Worm (Caenorhabditis elegans) whole organism, L2 larva: Measurements from ENCODE around the gene vps-36.

Experiments used
- C34F6.9 ChIP-seq: fragments of 150-350 bp; optimal IDR thresholded peaks from 2 replicates; lab custom pipeline; 2014; ENCODE audit warnings: missing biosample characterization, missing genetic modification characterization
- F13H6.1 ChIP-seq: sonication (generic microtip); optimal IDR thresholded peaks from 2 replicates; lab custom pipeline; 2016; ENCODE audit warnings: missing genetic modification characterization, missing compliant biosample characterization
- R02D3.7 ChIP-seq: fragments of 150-350 bp; optimal IDR thresholded peaks from 2 replicates; lab custom pipeline; 2014; ENCODE audit warnings: missing biosample characterization, missing genetic modification characterization
- Y55F3AM.14 ChIP-seq: fragments of 200-800 bp; sonication (Bioruptor generic); optimal IDR thresholded peaks from 2 replicates; lab custom pipeline; 2018; ENCODE audit warnings: mild to moderate bottlenecking, missing genetic modification characterization, missing compliant biosample characterization
- ZK546.5 ChIP-seq: sonication (generic microtip); optimal IDR thresholded peaks from 2 replicates; lab custom pipeline; 2017; ENCODE audit warnings: missing biosample characterization, missing genetic modification characterization
- alr-1 ChIP-seq: fragments of 150-350 bp; optimal IDR thresholded peaks from 2 replicates; lab custom pipeline; 2014; ENCODE audit warnings: missing biosample characterization, missing genetic modification characterization
- aly-2 ChIP-seq: fragments of 150-350 bp; optimal IDR thresholded peaks from 2 replicates; lab custom pipeline; 2014; ENCODE audit warnings: missing biosample characterization, missing genetic modification characterization
- blmp-1 ChIP-seq: sonication (generic microtip); optimal IDR thresholded peaks from 2 replicates; lab custom pipeline; 2017; ENCODE audit warnings: missing genetic modification characterization, mild to moderate bottlenecking, missing compliant biosample characterization, antibody characterized with exemption, moderate library complexity; ENCODE audit not compliant: insufficient read depth
- ceh-16 ChIP-seq: fragments of 150-350 bp; optimal IDR thresholded peaks from 2 replicates; lab custom pipeline; 2014; ENCODE audit warnings: missing biosample characterization, missing genetic modification characterization
- crh-2 ChIP-seq: sonication (generic microtip); optimal IDR thresholded peaks from 2 replicates; lab custom pipeline; 2017; ENCODE audit warnings: missing biosample characterization, missing genetic modification characterization
- dmd-4 ChIP-seq: sonication (generic microtip); optimal IDR thresholded peaks from 2 replicates; lab custom pipeline; 2017; ENCODE audit warnings: missing biosample characterization, missing genetic modification characterization
- egl-27 ChIP-seq: sonication (generic microtip); optimal IDR thresholded peaks from 3 replicates; lab custom pipeline; 2017; ENCODE audit warnings: missing biosample characterization, missing genetic modification reagents, missing genetic modification characterization
- elt-3 ChIP-seq: sonication (generic microtip); optimal IDR thresholded peaks from 2 replicates; lab custom pipeline; 2017; ENCODE audit warnings: missing biosample characterization, missing genetic modification characterization
- fos-1 ChIP-seq: fragments of 150-350 bp; optimal IDR thresholded peaks from 2 replicates; lab custom pipeline; 2014; ENCODE audit warnings: missing biosample characterization, missing genetic modification characterization
- gmeb-1 ChIP-seq: fragments of 150-350 bp; optimal IDR thresholded peaks from 2 replicates; lab custom pipeline; 2014; ENCODE audit warnings: missing biosample characterization, missing genetic modification characterization
- lin-11 ChIP-seq: fragments of 150-350 bp; sonication (generic microtip); optimal IDR thresholded peaks from 2 replicates; lab custom pipeline; 2014; ENCODE audit warnings: missing biosample characterization, missing genetic modification characterization, inconsistent platforms, mixed read lengths
- lin-13 ChIP-seq: fragments of 150-350 bp; optimal IDR thresholded peaks from 2 replicates; lab custom pipeline; 2014; ENCODE audit warnings: missing biosample characterization, missing genetic modification reagents, missing genetic modification characterization
- lin-39 ChIP-seq: fragments of 150-350 bp; optimal IDR thresholded peaks from 2 replicates; lab custom pipeline; 2014; ENCODE audit warnings: missing biosample characterization, missing genetic modification reagents, missing genetic modification characterization
- lsy-2 ChIP-seq, 2 experiments: fragments of 150-350 bp in 1 of 2; sonication (generic microtip) in 1 of 2; optimal IDR thresholded peaks; 2 replicates each; lab custom pipeline; 2014 to 2017; ENCODE audit warnings: missing biosample characterization in 2 of 2, missing genetic modification characterization in 2 of 2
- mab-5 ChIP-seq: fragments of 150-350 bp; optimal IDR thresholded peaks from 2 replicates; lab custom pipeline; 2014; ENCODE audit warnings: missing biosample characterization, missing genetic modification characterization
- nhr-10 ChIP-seq: sonication (generic microtip); optimal IDR thresholded peaks from 2 replicates; lab custom pipeline; 2017; ENCODE audit warnings: missing biosample characterization, missing genetic modification characterization
- nhr-11 ChIP-seq: fragments of 150-350 bp; optimal IDR thresholded peaks from 2 replicates; lab custom pipeline; 2014; ENCODE audit warnings: missing biosample characterization, missing genetic modification characterization
- nhr-12 ChIP-seq: fragments of 150-350 bp; optimal IDR thresholded peaks from 2 replicates; lab custom pipeline; 2014; ENCODE audit warnings: missing biosample characterization, missing genetic modification characterization
- nhr-129 ChIP-seq: fragments of 150-350 bp; optimal IDR thresholded peaks from 2 replicates; lab custom pipeline; 2014; ENCODE audit warnings: missing biosample characterization, missing genetic modification characterization
- nhr-21 ChIP-seq: fragments of 150-350 bp; optimal IDR thresholded peaks from 2 replicates; lab custom pipeline; 2014; ENCODE audit warnings: missing biosample characterization, missing genetic modification characterization
- nhr-25 ChIP-seq: fragments of 150-350 bp; sonication (generic microtip); optimal IDR thresholded peaks from 3 replicates; lab custom pipeline; 2014; ENCODE audit warnings: missing biosample characterization, missing genetic modification characterization
- nhr-6 ChIP-seq: fragments of 150-350 bp; optimal IDR thresholded peaks from 2 replicates; lab custom pipeline; 2014; ENCODE audit warnings: missing biosample characterization, missing genetic modification characterization
- nhr-77 ChIP-seq: fragments of 150-350 bp; optimal IDR thresholded peaks from 2 replicates; lab custom pipeline; 2014; ENCODE audit warnings: missing biosample characterization, missing genetic modification characterization
- peb-1 ChIP-seq: fragments of 150-350 bp; optimal IDR thresholded peaks from 2 replicates; lab custom pipeline; 2014; ENCODE audit warnings: missing biosample characterization, missing genetic modification characterization
- skn-1 ChIP-seq: sonication (generic microtip); optimal IDR thresholded peaks from 2 replicates; lab custom pipeline; 2017; ENCODE audit warnings: missing biosample characterization, missing genetic modification characterization
- sma-3 ChIP-seq: sonication (generic microtip); optimal IDR thresholded peaks from 2 replicates; lab custom pipeline; 2016; ENCODE audit warnings: missing genetic modification reagents, missing genetic modification characterization, missing compliant biosample characterization
- sma-9 ChIP-seq, 2 experiments: fragments of 150-350 bp in 1 of 2; sonication (generic microtip) in 1 of 2; optimal IDR thresholded peaks; 2 replicates each; lab custom pipeline; 2014 to 2016; ENCODE audit warnings: missing genetic modification characterization in 2 of 2, mild to moderate bottlenecking in 1 of 2, missing biosample characterization in 1 of 2, missing compliant biosample characterization in 1 of 2, missing genetic modification reagents in 1 of 2, moderate library complexity in 1 of 2
- unc-39 ChIP-seq: fragments of 150-350 bp; optimal IDR thresholded peaks from 2 replicates; lab custom pipeline; 2014; ENCODE audit warnings: missing biosample characterization, missing genetic modification characterization
- unc-55 ChIP-seq: fragments of 150-350 bp; sonication (generic microtip); optimal IDR thresholded peaks from 3 replicates; lab custom pipeline; 2014; ENCODE audit warnings: missing biosample characterization, missing genetic modification reagents, missing genetic modification characterization
- zag-1 ChIP-seq: fragments of 150-350 bp; optimal IDR thresholded peaks from 2 replicates; lab custom pipeline; 2014; ENCODE audit warnings: missing biosample characterization, missing genetic modification characterization
- ztf-1 ChIP-seq: fragments of 200-800 bp; sonication (Bioruptor generic); conservative IDR thresholded peaks from 2 replicates; pipeline ENCODE4 v1.3.6; 2022; ENCODE audit warnings: missing genetic modification characterization, missing compliant biosample characterization
- ztf-4 ChIP-seq: fragments of 150-350 bp; optimal IDR thresholded peaks from 2 replicates; lab custom pipeline; 2014; ENCODE audit warnings: missing biosample characterization, missing genetic modification characterization

vps-36 gene

DNA sequence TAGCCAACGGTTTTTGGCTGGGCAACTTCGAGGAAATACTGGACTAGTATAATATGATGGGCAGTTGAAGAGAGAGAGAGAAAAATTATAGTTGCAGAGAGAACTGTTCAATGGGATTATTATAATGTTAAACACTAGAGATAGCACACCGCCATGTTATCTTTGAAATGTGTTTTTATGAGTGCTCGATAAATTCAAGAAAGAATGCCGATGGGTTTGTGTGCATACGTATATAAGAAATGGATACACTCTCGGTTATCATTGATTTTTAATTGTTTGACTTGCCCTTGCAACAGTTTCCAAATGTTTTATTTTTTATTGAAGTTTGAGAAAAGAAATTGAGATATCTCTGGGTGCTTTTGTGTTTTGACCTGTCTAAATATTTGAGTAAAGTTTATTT, 23.8 kb downstream of the vps-36 start, which contains the start of gene F17C11.12:
TSS of gene F17C11.12 (minus strand) at position 240 of the 400 bp plus-strand sequence.
- TF ChIP-seq nhr-6: no peak
- no peak for TF ChIP-seq elt-3
- TF ChIP-seq gmeb-1 (tag; lab: Kevin White, UChicago): no peak
- no peak for TF ChIP-seq lin-39
- TF ChIP-seq dmd-4: no peak
- TF ChIP-seq sma-9 (GFP tag; optimal IDR thresholded peaks at IDR 0.05; lab: Kevin White, UChicago): peak; percentile 71
- TF ChIP-seq sma-9 (tag; optimal IDR thresholded peaks at IDR 0.05; lab: Kevin White, UChicago): no peak
- TF ChIP-seq nhr-25 (tag; lab: Kevin White, UChicago): no peak
- TF ChIP-seq lsy-2 (tag; optimal IDR thresholded peaks at IDR 0.05; lab: Kevin White, UChicago): no peak
- no peak for TF ChIP-seq ztf-1
- TF ChIP-seq C34F6.9: no peak
- no peak for TF ChIP-seq aly-2 (tag; lab: Kevin White, UChicago)
- no peak for TF ChIP-seq nhr-77
- TF ChIP-seq nhr-12 (tag; lab: Kevin White, UChicago): no peak
- TF ChIP-seq crh-2 (tag; lab: Kevin White, UChicago): peak; percentile 40
- TF ChIP-seq mab-5 (tag; lab: Kevin White, UChicago): no peak
- no peak for TF ChIP-seq nhr-11 (tag; lab: Kevin White, UChicago)
- no peak for TF ChIP-seq nhr-21 (tag; lab: Kevin White, UChicago)
- no peak for TF ChIP-seq R02D3.7 (tag; lab: Kevin White, UChicago)
- no peak for TF ChIP-seq unc-55
- no peak for TF ChIP-seq blmp-1
- TF ChIP-seq fos-1: peak; percentile 73
- peak; percentile 13 for TF ChIP-seq F13H6.1 (tag; lab: Kevin White, UChicago)
- no peak for TF ChIP-seq ZK546.5
- no peak for TF ChIP-seq egl-27
- TF ChIP-seq alr-1: no peak
- no peak for TF ChIP-seq unc-39
- TF ChIP-seq ztf-4 (tag; lab: Kevin White, UChicago): no peak
- TF ChIP-seq zag-1 (tag; lab: Kevin White, UChicago): no peak

DNA sequence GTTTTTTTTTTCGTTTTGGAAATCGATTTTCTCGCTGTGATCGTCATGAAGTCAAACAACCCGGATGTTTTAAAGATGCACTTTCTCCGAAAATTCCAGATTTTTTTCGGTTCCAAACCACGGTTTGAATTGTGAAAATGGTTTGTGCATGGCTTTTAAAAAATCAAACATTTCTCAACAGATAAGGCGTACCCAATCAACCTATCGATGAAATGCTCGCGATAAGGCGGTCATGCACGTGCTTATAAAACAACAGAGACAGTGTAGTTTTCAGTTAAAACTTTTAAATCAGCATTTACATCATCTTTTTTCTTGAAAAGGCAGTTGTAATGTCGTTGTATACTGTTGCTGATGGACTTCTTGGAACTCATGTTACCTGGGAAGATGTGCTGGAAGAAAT, 28.1 kb downstream of the vps-36 start, which contains the start of gene F58B4.5:
TSS of gene F58B4.5 (plus strand) at position 283 of the 400 bp plus-strand sequence.
- TF ChIP-seq sma-9 (GFP tag; optimal IDR thresholded peaks at IDR 0.05; lab: Kevin White, UChicago) (peak; percentile 71), sma-9 (tag; optimal IDR thresholded peaks at IDR 0.05; lab: Kevin White, UChicago) (no peak), nhr-21 (tag; lab: Kevin White, UChicago) (no peak), fos-1 (peak; percentile 43), crh-2 (tag; lab: Kevin White, UChicago) (peak; percentile 54)

DNA sequence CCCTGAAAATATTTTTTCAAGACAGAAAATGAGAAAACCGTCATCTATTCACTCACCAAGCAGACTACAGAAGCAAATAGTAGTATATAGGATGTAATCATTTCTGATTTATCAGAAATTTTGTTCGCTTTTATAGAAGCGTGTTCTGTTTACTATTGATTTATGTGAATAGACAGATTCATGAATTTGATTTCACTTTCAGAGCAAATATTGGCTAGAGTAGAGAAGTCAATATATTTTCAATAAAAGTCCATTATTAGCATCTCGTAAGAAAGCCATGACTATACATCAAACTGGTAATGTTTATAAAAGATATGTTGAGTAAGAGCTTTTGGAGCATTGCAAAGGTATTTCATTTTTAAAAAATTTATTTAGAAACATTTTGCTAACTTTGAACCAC, 29.3 kb downstream of the vps-36 start, which contains the start of gene scvp-1:
TSS of gene scvp-1 (minus strand) at position 101 of the 400 bp plus-strand sequence.
- no peak for TF ChIP-seq ceh-16 (tag; lab: Kevin White, UChicago)
- no peak for TF ChIP-seq peb-1 (tag; lab: Kevin White, UChicago)
- no peak for TF ChIP-seq lin-13 (GFP tag; lab: Kevin White, UChicago)
- TF ChIP-seq nhr-129 (tag; lab: Kevin White, UChicago): no peak
- TF ChIP-seq nhr-10 (tag; lab: Kevin White, UChicago): no peak
- TF ChIP-seq skn-1 (tag; lab: Kevin White, UChicago): no peak
- TF ChIP-seq Y55F3AM.14: no peak

DNA sequence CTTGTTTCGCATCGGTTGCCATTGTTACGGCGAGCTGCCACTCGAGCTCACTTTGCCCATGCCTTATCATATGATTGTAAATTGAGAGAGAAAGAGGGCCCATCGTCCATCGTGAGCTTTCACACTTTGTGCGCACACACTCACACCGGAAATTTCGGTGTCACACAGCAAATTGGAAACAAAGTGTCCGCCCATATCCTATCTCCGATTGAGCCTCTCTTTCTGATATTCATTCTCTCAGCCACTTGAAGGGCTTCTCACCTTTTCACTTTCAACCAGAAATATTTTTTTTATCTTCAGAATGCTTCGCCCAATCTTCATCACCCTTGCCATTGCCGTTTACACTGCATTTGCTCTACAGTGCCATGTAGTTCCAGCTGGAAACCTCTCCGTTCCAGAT, 31.0 kb downstream of the vps-36 start, which contains the start of gene F58B4.3:
TSS of gene F58B4.3 (plus strand) at position 301 of the 400 bp plus-strand sequence.
- no peak for TF ChIP-seq unc-55
- peak; percentile 39 for TF ChIP-seq lin-11 (tag; lab: Kevin White, UChicago)
- TF ChIP-seq sma-3 (GFP tag; lab: Kevin White, UChicago): no peak
- no peak for TF ChIP-seq skn-1 (tag; lab: Kevin White, UChicago)

DNA sequence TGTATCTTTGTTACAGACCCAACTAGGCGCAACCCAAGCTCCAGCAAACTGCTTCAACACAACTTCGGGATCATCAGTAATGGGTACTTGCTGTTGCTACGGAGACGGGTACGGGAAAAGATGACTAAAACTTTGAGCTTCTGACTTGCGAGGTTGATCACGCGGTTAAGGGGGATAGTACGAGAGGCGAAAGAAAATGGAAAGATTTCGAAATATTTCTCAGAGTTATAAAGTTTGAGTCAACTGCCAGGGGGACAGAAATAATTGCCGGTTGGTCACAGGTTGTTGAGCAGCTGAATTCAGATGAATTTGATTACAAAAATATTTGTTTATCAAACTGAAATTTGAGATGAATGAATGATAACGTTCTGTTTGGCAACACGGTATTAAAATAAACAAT, 34.8 kb downstream of the vps-36 start:
- no peak for TF ChIP-seq nhr-6
- no peak for TF ChIP-seq nhr-129 (tag; lab: Kevin White, UChicago)
- TF ChIP-seq lin-11 (tag; lab: Kevin White, UChicago): peak; percentile 35
